Fruit fly (Drosophila melanogaster) whole organism: ENCODE measurements around the gene Cln3.
"Not testable (repeated sequence)": the region's sequence is repeated elsewhere in the genome, so short reads cannot be mapped to it uniquely, and the experiment has no call there.

Source experiments
- CG8478 ChIP-seq: fragments of >200 bp; optimal IDR thresholded peaks from 2 replicates; lab custom pipeline; 2018; ENCODE audit warnings: inconsistent platforms
- Dll ChIP-seq: fragments of >200 bp; optimal IDR thresholded peaks from 2 replicates; lab custom pipeline; 2017
- EcR ChIP-seq, 2 experiments: fragments of >200 bp; optimal IDR thresholded peaks; 2 replicates each; lab custom pipeline; 2017; ENCODE audit warnings: missing biosample characterization in 2 of 2, missing genetic modification characterization in 2 of 2, missing genetic modification reagents in 2 of 2
- pan ChIP-seq: fragments of >200 bp; optimal IDR thresholded peaks from 2 replicates; lab custom pipeline; 2017
- psq ChIP-seq: fragments of >200 bp; optimal IDR thresholded peaks from 2 replicates; lab custom pipeline; 2017
- usp ChIP-seq: fragments of >200 bp; optimal IDR thresholded peaks from 2 replicates; lab custom pipeline; 2017; ENCODE audit warnings: missing biosample characterization, missing genetic modification characterization, mixed read lengths

The Cln3 gene

DNA sequence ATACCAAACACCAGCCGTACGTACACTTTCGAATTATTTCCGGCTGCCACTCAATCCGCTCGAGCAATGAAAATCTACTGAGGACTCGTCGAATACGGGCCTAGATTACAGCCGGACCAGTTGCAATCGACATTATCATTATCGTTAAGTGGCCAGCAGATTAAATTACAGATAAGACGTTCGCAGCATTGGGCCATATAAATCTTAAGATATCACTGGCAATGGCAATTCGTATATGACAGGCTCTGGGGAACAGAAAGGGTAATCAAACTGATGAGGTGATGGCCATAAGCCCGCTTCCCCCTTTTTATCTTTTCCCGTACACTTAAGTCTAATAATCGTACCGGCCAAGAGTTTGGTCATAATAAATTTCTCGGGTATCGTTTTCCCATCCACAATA is at the start of gene Cln3:
Gene Cln3, minus strand, starts transcription at position 84 of the 400 bp plus-strand sequence.
- no peak for TF ChIP-seq CG8478
- TF ChIP-seq usp (GFP tag; lab: Kevin White, UChicago), result no peak
- TF ChIP-seq Dll, result no peak
- no peak for TF ChIP-seq psq (lab: Kevin White, UChicago)
- TF ChIP-seq EcR (GFP tag; optimal IDR thresholded peaks at IDR 0.05; lab: Kevin White, UChicago), result no peak
- TF ChIP-seq pan (lab: Kevin White, UChicago), result no peak

- not testable (repeated sequence) for TF ChIP-seq psq (lab: Kevin White, UChicago); Dll; CG8478
These were observed 44.3 kb upstream of the Cln3 start, which contains the start of gene CG34002 for dm6 chr3L:17858174-17858573. TSS of gene CG34002 (plus strand) at chr3L:17858474.

- TF ChIP-seq psq (lab: Kevin White, UChicago) (no peak), Dll (no peak), CG8478 (no peak), EcR (GFP tag; optimal IDR thresholded peaks at IDR 0.05; lab: Kevin White, UChicago) (no peak)
These were observed 42.9 kb upstream of the Cln3 start, which contains the start of gene CG5535 for dm6 chr3L:17856655-17857479. TSS of gene CG5535 (minus strand) at chr3L:17856794.

- no peak for TF ChIP-seq Dll
- TF ChIP-seq pan (lab: Kevin White, UChicago), result no peak
- no peak for TF ChIP-seq usp (GFP tag; lab: Kevin White, UChicago)
- no peak for TF ChIP-seq EcR (GFP tag; optimal IDR thresholded peaks at IDR 0.05; lab: Kevin White, UChicago)
- TF ChIP-seq psq (lab: Kevin White, UChicago), result no peak
- TF ChIP-seq CG8478, result no peak
These were observed 35.6 kb upstream of the Cln3 start, which contains the start of gene TrpRS-m for dm6 chr3L:17849517-17849916. TSS of gene TrpRS-m (plus strand) at chr3L:17849727.

- TF ChIP-seq CG8478, result no peak
- no peak for TF ChIP-seq usp (GFP tag; lab: Kevin White, UChicago)
- TF ChIP-seq psq (lab: Kevin White, UChicago), result no peak
- no peak for TF ChIP-seq EcR (GFP tag; optimal IDR thresholded peaks at IDR 0.05; lab: Kevin White, UChicago)
- no peak for TF ChIP-seq pan (lab: Kevin White, UChicago)
- no peak for TF ChIP-seq Dll
These were observed 33.0 kb upstream of the Cln3 start for dm6 chr3L:17846982-17847355.

dm6 chr3L:17846169-17846981 is 32.5 kb upstream of the Cln3 start, which contains the start of the genes MED19 and CG7430:
TSS of gene MED19 (minus strand) at chr3L:17846501.
TSS of gene CG7430 (plus strand) at chr3L:17846916.
- no peak for TF ChIP-seq pan (lab: Kevin White, UChicago)
- no peak for TF ChIP-seq Dll
- no peak for TF ChIP-seq CG8478
- TF ChIP-seq usp (GFP tag; lab: Kevin White, UChicago), result no peak
- TF ChIP-seq psq (lab: Kevin White, UChicago), result no peak
- TF ChIP-seq EcR (GFP tag; optimal IDR thresholded peaks at IDR 0.05; lab: Kevin White, UChicago), result no peak

DNA sequence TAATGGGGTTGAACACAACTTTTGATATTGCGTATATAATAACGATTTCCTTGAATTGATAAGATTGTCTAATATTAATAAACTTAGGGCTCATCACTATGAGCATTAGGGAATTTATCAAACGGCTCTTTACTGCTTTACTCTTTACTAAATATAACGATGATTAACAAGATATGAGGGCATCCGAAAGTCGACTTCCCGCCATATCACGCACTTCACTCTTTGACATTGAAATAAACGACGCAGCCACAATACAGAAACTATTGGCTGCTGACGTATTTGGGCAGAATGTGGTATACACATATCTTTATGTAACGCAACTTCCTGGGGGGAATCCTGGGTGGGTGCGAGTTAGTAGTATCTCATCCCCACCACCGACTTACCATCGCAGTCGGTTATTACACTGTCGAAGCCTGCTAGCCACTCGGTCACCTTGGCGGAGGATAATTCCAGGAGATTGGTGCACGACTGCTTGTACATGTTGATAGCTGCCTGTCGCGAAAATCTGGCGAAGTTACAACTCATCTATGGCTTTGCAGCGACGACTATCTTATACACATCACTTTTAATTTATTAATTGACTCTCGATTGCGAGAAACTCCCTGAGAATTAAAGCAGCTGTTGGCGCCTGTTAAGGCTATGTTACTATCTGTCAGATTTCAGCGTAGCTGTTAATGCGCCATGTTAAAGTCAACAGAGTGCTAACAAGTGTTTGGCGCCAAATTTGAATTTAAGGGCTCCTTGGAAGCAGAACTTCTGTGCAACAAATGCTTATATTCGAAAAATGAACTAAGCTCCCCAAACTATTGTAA is 29.2 kb upstream of the Cln3 start, which contains the start of gene CG5567:
Gene CG5567, minus strand, starts transcription at position 653 of the 812 bp plus-strand sequence.
- no peak for TF ChIP-seq usp (GFP tag; lab: Kevin White, UChicago)
- TF ChIP-seq pan (lab: Kevin White, UChicago), result no peak
- no peak for TF ChIP-seq CG8478
- TF ChIP-seq psq (lab: Kevin White, UChicago), result no peak
- no peak for TF ChIP-seq EcR (GFP tag; optimal IDR thresholded peaks at IDR 0.05; lab: Kevin White, UChicago)
- no peak for TF ChIP-seq Dll

dm6 chr3L:17841085-17841606 is 27.2 kb upstream of the Cln3 start, which contains the start of gene CG5577:
TSS of gene CG5577 (minus strand) at chr3L:17841427.
- TF ChIP-seq CG8478 (no peak), usp (GFP tag; lab: Kevin White, UChicago) (no peak), pan (lab: Kevin White, UChicago) (no peak), psq (lab: Kevin White, UChicago) (no peak), Dll (no peak), EcR (GFP tag; optimal IDR thresholded peaks at IDR 0.05; lab: Kevin White, UChicago) (no peak)

dm6 chr3L:17835074-17835473 is 21.2 kb upstream of the Cln3 start, which contains the start of gene CG32189:
TSS of gene CG32189 (minus strand) at chr3L:17835174.
- TF ChIP-seq CG8478, result no peak
- TF ChIP-seq EcR (GFP tag; optimal IDR thresholded peaks at IDR 0.05; lab: Kevin White, UChicago), result no peak

DNA sequence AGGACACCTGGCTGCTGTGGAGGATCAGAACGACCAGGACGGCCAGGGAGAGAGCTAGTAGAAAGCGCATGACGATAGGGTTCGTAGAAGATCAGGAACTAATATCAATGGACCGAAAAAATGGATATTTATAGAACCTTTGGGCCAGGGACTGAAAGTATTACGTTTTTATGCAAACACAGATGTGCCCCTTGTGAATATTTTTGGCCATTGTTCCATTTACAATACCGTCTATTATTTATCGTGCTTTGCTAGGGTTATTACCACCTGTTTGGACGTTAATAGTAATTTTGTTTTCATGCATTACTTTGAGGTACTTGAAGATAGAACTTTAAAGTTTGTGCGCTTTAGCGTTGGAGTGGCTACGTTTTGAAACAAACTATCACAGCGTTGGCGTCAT is 19.6 kb upstream of the Cln3 start, which contains the start of gene CG32188:
Gene CG32188, minus strand, starts transcription at position 101 of the 400 bp plus-strand sequence.
- TF ChIP-seq Dll, result no peak
- TF ChIP-seq usp (GFP tag; lab: Kevin White, UChicago), result no peak
- no peak for TF ChIP-seq EcR (GFP tag; optimal IDR thresholded peaks at IDR 0.05; lab: Kevin White, UChicago)
- no peak for TF ChIP-seq pan (lab: Kevin White, UChicago)
- TF ChIP-seq CG8478, result no peak
- no peak for TF ChIP-seq psq (lab: Kevin White, UChicago)
